Fruit fly (Drosophila melanogaster): ENCODE data around the gene CG8833.

The CG8833 gene

dm6 chr3L:13946003-13946402 lies 17.2 kb upstream of the CG8833 start:
- TF ChIP-seq CG9948 (tag; optimal IDR thresholded peaks at IDR 0.05) (no peak), EcR (GFP tag; optimal IDR thresholded peaks at IDR 0.05) (peak; percentile 13)

- TF ChIP-seq CG4496 (GFP tag; IDR thresholded peaks at IDR 0.05): no peak
- peak; percentile 44 for TF ChIP-seq EcR (GFP tag; optimal IDR thresholded peaks at IDR 0.05)
- TF ChIP-seq D1 (tag; optimal IDR thresholded peaks at IDR 0.05): no peak
- TF ChIP-seq rn (GFP tag; IDR thresholded peaks at IDR 0.05): no peak
Observed at dm6 chr3L:13939151-13939499, 10.3 kb upstream of the CG8833 start, which contains the start of gene CG32137. CG32137 (plus strand) TSS chr3L:13939250.

dm6 chr3L:13938470-13939150 lies 9.8 kb upstream of the CG8833 start:
- peak; percentile 94 for TF ChIP-seq CG15710 (tag; optimal IDR thresholded peaks at IDR 0.05)
- 0 out of 2 replicates have a peak, but pooled peaks have one; percentile 53 for TF ChIP-seq rn (GFP tag; IDR thresholded peaks at IDR 0.05)
- TF ChIP-seq CG8159 (tag; optimal IDR thresholded peaks at IDR 0.05): peak; percentile 96
- TF ChIP-seq CG14655 (GFP tag; optimal IDR thresholded peaks at IDR 0.05): peak; percentile 97
- TF ChIP-seq Pif1A (GFP tag; optimal IDR thresholded peaks at IDR 0.05): peak; percentile 94
- TF ChIP-seq CG8301 (tag; optimal IDR thresholded peaks at IDR 0.05): peak; percentile 96
- TF ChIP-seq CG4496 (GFP tag; IDR thresholded peaks at IDR 0.05): peak; percentile 74
- TF ChIP-seq CG34367 (tag; optimal IDR thresholded peaks at IDR 0.05): peak; percentile 89
- TF ChIP-seq CG10348 (GFP tag; IDR thresholded peaks at IDR 0.05): peak; percentile 48; the same call in 1 of the 2 replicates
- TF ChIP-seq CG13204 (GFP tag; optimal IDR thresholded peaks at IDR 0.05): peak; percentile 68
- no peak for TF ChIP-seq EcR (GFP tag; optimal IDR thresholded peaks at IDR 0.05)
- peak; percentile 76 for TF ChIP-seq CG32121 (GFP tag; IDR thresholded peaks at IDR 0.05)
- peak; percentile 93 for TF ChIP-seq Pif1B (GFP tag; optimal IDR thresholded peaks at IDR 0.05)
- peak; percentile 93 for TF ChIP-seq CG9948 (tag; optimal IDR thresholded peaks at IDR 0.05)
- peak; percentile 94 for TF ChIP-seq Snoo (tag; optimal IDR thresholded peaks at IDR 0.05)
- peak; percentile 76 for TF ChIP-seq Ets98B (GFP tag; IDR thresholded peaks at IDR 0.05)
- TF ChIP-seq fd96Ca (GFP tag; IDR thresholded peaks at IDR 0.05): peak; percentile 76; the same call in 2 of the 3 replicates
- peak; percentile 72 for TF ChIP-seq gl (tag; optimal IDR thresholded peaks at IDR 0.05)
- TF ChIP-seq D1 (tag; optimal IDR thresholded peaks at IDR 0.05): peak; percentile 73
- peak; percentile 87 for TF ChIP-seq CG17806 (tag; optimal IDR thresholded peaks at IDR 0.05)
- TF ChIP-seq CG12605 (GFP tag; IDR thresholded peaks at IDR 0.05): no peak; the same call in 1 of the 2 replicates

dm6 chr3L:13936771-13937170 lies 8.0 kb upstream of the CG8833 start:
- TF ChIP-seq fd96Ca (GFP tag; IDR thresholded peaks at IDR 0.05) (peak; percentile 26; the same call in 1 of the 3 replicates), CG9948 (tag; optimal IDR thresholded peaks at IDR 0.05) (no peak), CG15710 (tag; optimal IDR thresholded peaks at IDR 0.05) (no peak), D1 (tag; optimal IDR thresholded peaks at IDR 0.05) (no peak), rn (GFP tag; IDR thresholded peaks at IDR 0.05) (no peak), Ets98B (GFP tag; IDR thresholded peaks at IDR 0.05) (peak; percentile 46; the same call in 1 of the 2 replicates), Pif1A (GFP tag; optimal IDR thresholded peaks at IDR 0.05) (no peak), CG10348 (GFP tag; IDR thresholded peaks at IDR 0.05) (no peak), CG13204 (GFP tag; optimal IDR thresholded peaks at IDR 0.05) (no peak), CG14655 (GFP tag; optimal IDR thresholded peaks at IDR 0.05) (no peak), CG8159 (tag; optimal IDR thresholded peaks at IDR 0.05) (peak; percentile 20), EcR (GFP tag; optimal IDR thresholded peaks at IDR 0.05) (no peak), gl (tag; optimal IDR thresholded peaks at IDR 0.05) (peak; percentile 22), CG17806 (tag; optimal IDR thresholded peaks at IDR 0.05) (peak; percentile 6), CG32121 (GFP tag; IDR thresholded peaks at IDR 0.05) (peak; percentile 33), Pif1B (GFP tag; optimal IDR thresholded peaks at IDR 0.05) (no peak), CG4496 (GFP tag; IDR thresholded peaks at IDR 0.05) (peak; percentile 45; the same call in 1 of the 3 replicates), CG12605 (GFP tag; IDR thresholded peaks at IDR 0.05) (peak; percentile 70; the same call in 1 of the 2 replicates), CG8301 (tag; optimal IDR thresholded peaks at IDR 0.05) (no peak)

- TF ChIP-seq CG10348 (GFP tag; IDR thresholded peaks at IDR 0.05) (no peak), CG17806 (tag; optimal IDR thresholded peaks at IDR 0.05) (no peak), Pif1A (GFP tag; optimal IDR thresholded peaks at IDR 0.05) (no peak), rn (GFP tag; IDR thresholded peaks at IDR 0.05) (no peak), CG12605 (GFP tag; IDR thresholded peaks at IDR 0.05) (0 out of 2 replicates have a peak, but pooled peaks have one; percentile 33), CG15710 (tag; optimal IDR thresholded peaks at IDR 0.05) (no peak), CG32121 (GFP tag; IDR thresholded peaks at IDR 0.05) (no peak)
Observed at dm6 chr3L:13934902-13935301, 6.1 kb upstream of the CG8833 start.

dm6 chr3L:13925117-13925726 lies 3.6 kb downstream of the CG8833 start, which contains the start of gene Rgl:
Rgl (minus strand) TSS chr3L:13925335.
- TF ChIP-seq Snoo (tag; optimal IDR thresholded peaks at IDR 0.05) (no peak), Ets98B (GFP tag; IDR thresholded peaks at IDR 0.05) (peak; percentile 70; the same call in 1 of the 2 replicates), fd96Ca (GFP tag; IDR thresholded peaks at IDR 0.05) (peak; percentile 57; the same call in 1 of the 3 replicates), CG4496 (GFP tag; IDR thresholded peaks at IDR 0.05) (peak; percentile 58; the same call in 1 of the 3 replicates), CG9948 (tag; optimal IDR thresholded peaks at IDR 0.05) (no peak), Pif1B (GFP tag; optimal IDR thresholded peaks at IDR 0.05) (peak; percentile 68), CG8159 (tag; optimal IDR thresholded peaks at IDR 0.05) (peak; percentile 4), CG12605 (GFP tag; IDR thresholded peaks at IDR 0.05) (peak; percentile 59), CG13204 (GFP tag; optimal IDR thresholded peaks at IDR 0.05) (no peak), CG32121 (GFP tag; IDR thresholded peaks at IDR 0.05) (peak; percentile 12; the same call in 1 of the 2 replicates), D1 (tag; optimal IDR thresholded peaks at IDR 0.05) (no peak), CG17806 (tag; optimal IDR thresholded peaks at IDR 0.05) (no peak), Pif1A (GFP tag; optimal IDR thresholded peaks at IDR 0.05) (no peak)

Data from whole organism, pupa.